Worm (Caenorhabditis elegans) whole organism, late embryonic: ENCODE results near the gene asd-1.

Experiments
- C08G9.2 ChIP-seq: sonication (generic microtip); optimal IDR thresholded peaks from 2 replicates; lab custom pipeline; 2016; ENCODE audit warnings: mild to moderate bottlenecking, missing genetic modification characterization, moderate library complexity, missing compliant biosample characterization
- K02D7.2 ChIP-seq: sonication (generic microtip); optimal IDR thresholded peaks from 2 replicates; lab custom pipeline; 2017; ENCODE audit warnings: mild to moderate bottlenecking, missing genetic modification characterization, missing compliant biosample characterization
- K09A11.1 ChIP-seq: sonication (generic microtip); optimal IDR thresholded peaks from 2 replicates; lab custom pipeline; 2017; ENCODE audit warnings: antibody characterized with exemption, mild to moderate bottlenecking, missing genetic modification characterization, missing compliant biosample characterization; ENCODE audit not compliant: insufficient read depth
- ahr-1 ChIP-seq: sonication (generic microtip); optimal IDR thresholded peaks from 2 replicates; lab custom pipeline; 2016; ENCODE audit warnings: missing genetic modification characterization, missing compliant biosample characterization
- ceh-18 ChIP-seq: sonication (generic microtip); optimal IDR thresholded peaks from 2 replicates; lab custom pipeline; 2016; ENCODE audit warnings: missing genetic modification characterization, missing compliant biosample characterization
- ceh-19 ChIP-seq: fragments of 200-800 bp; sonication (Bioruptor generic); optimal IDR thresholded peaks from 2 replicates; lab custom pipeline; 2018; ENCODE audit warnings: mild to moderate bottlenecking, missing genetic modification characterization, missing compliant biosample characterization
- ceh-2 ChIP-seq: sonication (generic microtip); optimal IDR thresholded peaks from 2 replicates; lab custom pipeline; 2016; ENCODE audit warnings: missing genotype, missing genetic modification characterization, missing compliant biosample characterization
- ceh-24 ChIP-seq: sonication (generic microtip); optimal IDR thresholded peaks from 2 replicates; lab custom pipeline; 2016; ENCODE audit warnings: mild to moderate bottlenecking, missing genetic modification characterization, missing compliant biosample characterization
- ceh-45 ChIP-seq: fragments of 200-800 bp; sonication (Bioruptor generic); IDR thresholded peaks from 2 replicates; pipeline ENCODE4 v1.3.6; 2022; ENCODE audit warnings: missing genetic modification reagents, missing genetic modification characterization, missing compliant biosample characterization
- ceh-48 ChIP-seq: sonication (generic microtip); optimal IDR thresholded peaks from 2 replicates; lab custom pipeline; 2016; ENCODE audit warnings: missing genetic modification characterization, inconsistent platforms, missing compliant biosample characterization
- ceh-9 ChIP-seq: sonication (generic microtip); optimal IDR thresholded peaks from 2 replicates; lab custom pipeline; 2016; ENCODE audit warnings: mild to moderate bottlenecking, missing genetic modification characterization, inconsistent platforms, missing compliant biosample characterization
- che-1 ChIP-seq: sonication (generic microtip); optimal IDR thresholded peaks from 2 replicates; lab custom pipeline; 2016; ENCODE audit warnings: mild to moderate bottlenecking, missing genetic modification characterization, missing compliant biosample characterization
- dve-1 ChIP-seq: sonication (generic microtip); optimal IDR thresholded peaks from 2 replicates; lab custom pipeline; 2017; ENCODE audit warnings: antibody characterized with exemption, mild to moderate bottlenecking, missing genetic modification characterization, missing compliant biosample characterization
- elt-2 ChIP-seq: sonication (generic microtip); optimal IDR thresholded peaks from 2 replicates; lab custom pipeline; 2016; ENCODE audit warnings: missing genetic modification reagents, missing genetic modification characterization, missing compliant biosample characterization
- elt-4 ChIP-seq: sonication (generic microtip); optimal IDR thresholded peaks from 2 replicates; lab custom pipeline; 2016; ENCODE audit warnings: missing genetic modification characterization, missing compliant biosample characterization
- eyg-1 ChIP-seq: sonication (generic microtip); optimal IDR thresholded peaks from 2 replicates; lab custom pipeline; 2016; ENCODE audit warnings: missing genotype, missing genetic modification characterization, missing compliant biosample characterization
- fax-1 ChIP-seq: sonication (generic microtip); optimal IDR thresholded peaks from 2 replicates; lab custom pipeline; 2016; ENCODE audit warnings: missing genotype, missing genetic modification characterization, missing compliant biosample characterization
- fkh-6 ChIP-seq: sonication (generic microtip); optimal IDR thresholded peaks from 2 replicates; lab custom pipeline; 2016; ENCODE audit warnings: missing genetic modification characterization, missing compliant biosample characterization
- gmeb-2 ChIP-seq: sonication (generic microtip); optimal IDR thresholded peaks from 2 replicates; lab custom pipeline; 2016; ENCODE audit warnings: missing genetic modification characterization, inconsistent platforms, missing compliant biosample characterization
- hlh-13 ChIP-seq: fragments of 200-800 bp; sonication (Bioruptor generic); optimal IDR thresholded peaks from 2 replicates; lab custom pipeline; 2018; ENCODE audit warnings: mild to moderate bottlenecking, missing genetic modification characterization, missing compliant biosample characterization
- hlh-30 ChIP-seq: sonication (generic microtip); optimal IDR thresholded peaks from 2 replicates; lab custom pipeline; 2017; ENCODE audit warnings: antibody characterized with exemption, missing genetic modification characterization, missing compliant biosample characterization; ENCODE audit not compliant: insufficient read depth
- hlh-6 ChIP-seq: sonication (generic microtip); optimal IDR thresholded peaks from 2 replicates; lab custom pipeline; 2016; ENCODE audit warnings: missing genotype, missing genetic modification characterization, missing compliant biosample characterization
- hlh-8 ChIP-seq: sonication (generic microtip); optimal IDR thresholded peaks from 2 replicates; lab custom pipeline; 2016; ENCODE audit warnings: missing genotype, missing genetic modification characterization, missing compliant biosample characterization
- mec-3 ChIP-seq: sonication (generic microtip); optimal IDR thresholded peaks from 2 replicates; lab custom pipeline; 2016; ENCODE audit warnings: borderline replicate concordance, missing genetic modification characterization, missing compliant biosample characterization
- nhr-11 ChIP-seq: fragments of 150-350 bp; optimal IDR thresholded peaks from 2 replicates; lab custom pipeline; 2014; ENCODE audit warnings: missing biosample characterization, missing genetic modification characterization
- nhr-232 ChIP-seq: sonication (generic microtip); optimal IDR thresholded peaks from 2 replicates; lab custom pipeline; 2016; ENCODE audit warnings: missing genetic modification characterization, missing compliant biosample characterization
- pat-9 ChIP-seq: fragments of 200-800 bp; sonication (Bioruptor generic); optimal IDR thresholded peaks from 2 replicates; lab custom pipeline; 2018; ENCODE audit warnings: mild to moderate bottlenecking, missing genetic modification characterization, moderate library complexity, missing compliant biosample characterization
- pax-1 ChIP-seq: fragments of 150-350 bp; optimal IDR thresholded peaks from 2 replicates; lab custom pipeline; 2014; ENCODE audit warnings: missing biosample characterization, missing genetic modification characterization
- pqm-1 ChIP-seq: sonication (generic microtip); optimal IDR thresholded peaks from 2 replicates; lab custom pipeline; 2016; ENCODE audit warnings: missing genetic modification characterization, missing compliant biosample characterization
- pros-1 ChIP-seq: fragments of 150-350 bp; optimal IDR thresholded peaks from 2 replicates; lab custom pipeline; 2014; ENCODE audit warnings: missing biosample characterization, missing genetic modification reagents, missing genetic modification characterization
- sdc-2 ChIP-seq: sonication (generic microtip); optimal IDR thresholded peaks from 2 replicates; lab custom pipeline; 2016; ENCODE audit warnings: missing genotype, missing genetic modification characterization, missing compliant biosample characterization
- sox-2 ChIP-seq: fragments of 200-800 bp; sonication (Bioruptor generic); IDR thresholded peaks from 2 replicates; pipeline ENCODE4 v1.3.6; 2022; ENCODE audit warnings: missing genetic modification reagents, missing genetic modification characterization, missing compliant biosample characterization
- sox-4 ChIP-seq: sonication (generic microtip); optimal IDR thresholded peaks from 2 replicates; lab custom pipeline; 2017; ENCODE audit warnings: mild to moderate bottlenecking, missing genetic modification characterization, inconsistent platforms, missing compliant biosample characterization
- syd-9 ChIP-seq: sonication (generic microtip); optimal IDR thresholded peaks from 2 replicates; lab custom pipeline; 2016; ENCODE audit warnings: mild to moderate bottlenecking, missing genetic modification characterization, moderate library complexity, missing compliant biosample characterization
- ttx-3 ChIP-seq: sonication (generic microtip); optimal IDR thresholded peaks from 2 replicates; lab custom pipeline; 2016; ENCODE audit warnings: missing genetic modification reagents, missing genetic modification characterization, missing compliant biosample characterization
- unc-86 ChIP-seq: sonication (generic microtip); optimal IDR thresholded peaks from 2 replicates; lab custom pipeline; 2016; ENCODE audit warnings: missing genetic modification characterization, missing compliant biosample characterization
- ztf-16 ChIP-seq: sonication (generic microtip); optimal IDR thresholded peaks from 2 replicates; lab custom pipeline; 2017; ENCODE audit warnings: missing genetic modification characterization, missing compliant biosample characterization

asd-1 gene

ce11 chrIII:4240126-4240525 is 43.0 kb downstream of the asd-1 start:
- peak; percentile 77 for TF ChIP-seq elt-2 (tag; lab: Kevin White, UChicago)
- no peak for TF ChIP-seq K02D7.2 (tag; lab: Kevin White, UChicago)
- TF ChIP-seq, all 69 proteins: peak for 1

DNA sequence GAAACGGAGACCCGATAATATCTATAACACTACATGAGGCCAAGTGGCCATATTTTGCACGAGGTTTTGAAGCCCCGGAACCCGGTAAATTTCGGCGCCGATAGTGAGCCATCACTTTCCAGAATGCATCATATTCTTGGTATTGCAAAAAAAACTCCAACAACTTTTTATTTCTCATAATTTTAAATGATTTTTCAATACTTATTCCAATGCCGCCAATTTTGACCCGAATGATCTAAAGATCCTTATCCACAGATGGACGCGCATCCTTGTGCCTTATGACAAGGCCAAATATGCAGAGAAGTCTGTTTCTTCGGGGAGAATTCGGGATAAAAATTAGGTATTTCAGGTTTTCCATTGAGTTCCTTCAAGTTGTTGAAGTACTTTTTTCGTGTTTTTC is 44.1 kb downstream of the asd-1 start:
- no peak for TF ChIP-seq ceh-2 (tag; lab: Kevin White, UChicago)
- TF ChIP-seq ztf-16 (tag; lab: Kevin White, UChicago): no peak
- TF ChIP-seq ceh-9: no peak
- TF ChIP-seq elt-4: no peak
- TF ChIP-seq K09A11.1 (tag; lab: Kevin White, UChicago): no peak
- TF ChIP-seq hlh-6 (tag; lab: Kevin White, UChicago): no peak
- TF ChIP-seq syd-9: no peak

DNA sequence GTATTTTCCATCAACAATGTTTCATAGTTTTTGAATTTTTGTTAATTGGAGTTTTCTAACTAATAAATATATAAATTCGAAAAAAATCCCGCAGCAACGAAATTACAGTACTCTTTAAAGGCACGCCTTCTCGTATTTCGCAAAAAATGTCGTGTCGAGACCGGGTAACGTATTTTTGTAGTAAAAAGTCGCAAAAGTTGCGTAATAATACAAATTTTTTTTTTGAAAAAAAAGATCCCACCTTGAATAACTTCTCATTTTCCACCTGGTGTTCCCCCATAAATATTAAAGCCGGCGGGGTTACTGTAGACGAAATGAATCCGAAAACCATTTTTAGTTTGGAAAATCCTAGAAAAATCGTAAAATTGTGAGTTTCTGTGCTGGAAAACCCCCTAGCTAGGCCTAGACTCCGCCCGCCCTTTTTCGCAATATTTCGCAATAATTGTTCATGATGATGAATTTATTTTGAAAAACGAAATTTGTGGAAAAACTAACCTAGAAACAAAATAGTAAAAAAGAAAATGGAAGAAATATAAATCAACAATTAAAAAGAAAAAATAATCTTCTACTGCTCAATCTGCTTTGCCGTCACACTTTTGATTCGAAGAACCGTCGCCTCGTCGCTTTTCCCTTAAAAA is 45.3 kb downstream of the asd-1 start, which contains the start of gene F43C1.7:
Gene F43C1.7 (minus strand): TSS at position 351 of the 638 bp plus-strand sequence.
- TF ChIP-seq sox-2 (GFP tag; lab: Robert Waterston, UW) (no peak), eyg-1 (tag; lab: Kevin White, UChicago) (no peak), K09A11.1 (tag; lab: Kevin White, UChicago) (no peak), ceh-19 (no peak), nhr-232 (tag; lab: Kevin White, UChicago) (no peak), ceh-9 (no peak), ahr-1 (tag; lab: Kevin White, UChicago) (no peak), ceh-45 (GFP tag; lab: Robert Waterston, UW) (no peak), pqm-1 (tag; lab: Kevin White, UChicago) (no peak), dve-1 (tag; lab: Kevin White, UChicago) (no peak), hlh-13 (no peak), ceh-24 (tag; lab: Kevin White, UChicago) (no peak), pax-1 (tag; lab: Kevin White, UChicago) (no peak), ttx-3 (tag; lab: Kevin White, UChicago) (no peak)

ce11 chrIII:4243461-4243860 is 46.4 kb downstream of the asd-1 start, which contains the start of gene mrpl-21:
TSS of gene mrpl-21 (minus strand) at chrIII:4243561.
- TF ChIP-seq sdc-2 (no peak), nhr-11 (tag; lab: Kevin White, UChicago) (no peak), ceh-48 (tag; lab: Kevin White, UChicago) (no peak), mec-3 (no peak), hlh-8 (tag; lab: Kevin White, UChicago) (no peak), fkh-6 (tag; lab: Kevin White, UChicago) (no peak), gmeb-2 (tag; lab: Kevin White, UChicago) (no peak), K09A11.1 (tag; lab: Kevin White, UChicago) (no peak), elt-2 (tag; lab: Kevin White, UChicago) (no peak), che-1 (tag; lab: Kevin White, UChicago) (no peak), ceh-24 (tag; lab: Kevin White, UChicago) (no peak), pat-9 (tag; lab: Kevin White, UChicago) (no peak)

- TF ChIP-seq fax-1 (tag; lab: Kevin White, UChicago): no peak
- TF ChIP-seq hlh-30: no peak
- no peak for TF ChIP-seq unc-86
- no peak for TF ChIP-seq ceh-45 (GFP tag; lab: Robert Waterston, UW)
- no peak for TF ChIP-seq pros-1 (tag; lab: Kevin White, UChicago)
- no peak for TF ChIP-seq sox-4 (tag; lab: Kevin White, UChicago)
- no peak for TF ChIP-seq elt-4
- no peak for TF ChIP-seq C08G9.2 (tag; lab: Kevin White, UChicago)
- TF ChIP-seq hlh-6 (tag; lab: Kevin White, UChicago): no peak
- no peak for TF ChIP-seq pax-1 (tag; lab: Kevin White, UChicago)
- TF ChIP-seq gmeb-2 (tag; lab: Kevin White, UChicago): no peak
- TF ChIP-seq ceh-18 (tag; lab: Kevin White, UChicago): no peak
These were observed 47.2 kb downstream of the asd-1 start, which contains the start of gene zhit-2 for ce11 chrIII:4244285-4244684. TSS of gene zhit-2 (minus strand) at chrIII:4244385.
